Fruit fly (Drosophila melanogaster): Measurements from ENCODE around the gene nudC.
A peak's percentile ranks its signal among the peaks of the same experiment; 100 is the strongest.

nudC gene

dm6 chr3L:16860879-16861278, 56.1 kb downstream of the nudC start:
- TF ChIP-seq dac (GFP tag; optimal IDR thresholded peaks at IDR 0.05) (no peak), CG15336 (GFP tag; IDR thresholded peaks at IDR 0.05) (no peak), achi (GFP tag; optimal IDR thresholded peaks at IDR 0.05) (no peak), CG6808 (GFP tag; optimal IDR thresholded peaks at IDR 0.05) (no peak)

dm6 chr3L:16862284-16862683, 57.5 kb downstream of the nudC start, which contains the start of gene Rh4:
Gene Rh4 (minus strand): TSS chr3L:16862517.
- TF ChIP-seq Hr4 (GFP tag; optimal IDR thresholded peaks at IDR 0.05) (no peak), CG3919 (GFP tag; optimal IDR thresholded peaks at IDR 0.05) (no peak), Eip93F (GFP tag; optimal IDR thresholded peaks at IDR 0.05) (no peak), Gug (GFP tag; IDR thresholded peaks at IDR 0.05) (no peak), cyc (GFP tag; optimal IDR thresholded peaks at IDR 0.05) (no peak), CG10669 (GFP tag; optimal IDR thresholded peaks at IDR 0.05) (no peak), CG6854 (GFP tag; optimal IDR thresholded peaks at IDR 0.05) (no peak), Eip75B (GFP tag; optimal IDR thresholded peaks at IDR 0.05) (no peak), svp (GFP tag) (no peak)

- TF ChIP-seq Ets96B (tag; optimal IDR thresholded peaks at IDR 0.05) (no peak), dac (GFP tag; optimal IDR thresholded peaks at IDR 0.05) (no peak), CG15336 (GFP tag; IDR thresholded peaks at IDR 0.05) (no peak), pdm3 (GFP tag; optimal IDR thresholded peaks at IDR 0.05) (no peak), Hr39 (GFP tag; optimal IDR thresholded peaks at IDR 0.05) (no peak), CG32006 (GFP tag; optimal IDR thresholded peaks at IDR 0.05) (no peak), esn (GFP tag; optimal IDR thresholded peaks at IDR 0.05) (no peak), fkh (GFP tag; optimal IDR thresholded peaks at IDR 0.05) (peak; percentile 38)
Measured at dm6 chr3L:16862958-16863357, 58.2 kb downstream of the nudC start, which contains the start of gene CG9951. Gene CG9951 (plus strand): TSS chr3L:16863164.

- TF ChIP-seq achi (GFP tag; optimal IDR thresholded peaks at IDR 0.05), result no peak
- TF ChIP-seq ss (GFP tag; optimal IDR thresholded peaks at IDR 0.05), result peak in 1 of 2 experiments; percentile 88
- peak; percentile 30 for TF ChIP-seq esn (GFP tag; optimal IDR thresholded peaks at IDR 0.05)
- TF ChIP-seq CG15336 (GFP tag; IDR thresholded peaks at IDR 0.05), result 0 out of 2 replicates have a peak, but pooled peaks have one; percentile 33
- TF ChIP-seq spab (GFP tag; optimal IDR thresholded peaks at IDR 0.05), result no peak
- TF ChIP-seq CG7368 (GFP tag; optimal IDR thresholded peaks at IDR 0.05), result no peak
- TF ChIP-seq Eip75B (GFP tag; optimal IDR thresholded peaks at IDR 0.05), result no peak
- no peak for TF ChIP-seq Eip93F (GFP tag; optimal IDR thresholded peaks at IDR 0.05)
- peak; percentile 5 for TF ChIP-seq Lpt (GFP tag; optimal IDR thresholded peaks at IDR 0.05)
- no peak for TF ChIP-seq CG11762 (GFP tag; optimal IDR thresholded peaks at IDR 0.05; ENCODE audit: insufficient read depth)
- TF ChIP-seq Blimp-1 (GFP tag; optimal IDR thresholded peaks at IDR 0.05), result peak; percentile 12
- no peak for TF ChIP-seq CG10669 (GFP tag; optimal IDR thresholded peaks at IDR 0.05)
- no peak for TF ChIP-seq pdm3 (GFP tag; optimal IDR thresholded peaks at IDR 0.05)
- peak; percentile 37 for TF ChIP-seq dsx (GFP tag; optimal IDR thresholded peaks at IDR 0.05; ENCODE audit: poor library complexity, severe bottlenecking)
- no peak for TF ChIP-seq Smox (GFP tag; optimal IDR thresholded peaks at IDR 0.05)
- TF ChIP-seq CG3919 (GFP tag; optimal IDR thresholded peaks at IDR 0.05), result no peak
- peak; percentile 19; the same call in 1 of the 3 replicates for TF ChIP-seq CG6163 (GFP tag; IDR thresholded peaks at IDR 0.05)
- TF ChIP-seq eg (GFP tag; IDR thresholded peaks at IDR 0.05), result 0 out of 3 replicates have a peak, but pooled peaks have one; percentile 9
Measured at dm6 chr3L:16865123-16865831, 60.5 kb downstream of the nudC start, which contains the start of gene Lmpt. Gene Lmpt (plus strand): TSS chr3L:16865295.

dm6 chr3L:16865832-16866163, 61.0 kb downstream of the nudC start:
- TF ChIP-seq spab (GFP tag; optimal IDR thresholded peaks at IDR 0.05) (no peak), CG7368 (GFP tag; optimal IDR thresholded peaks at IDR 0.05) (no peak), CG11762 (GFP tag; optimal IDR thresholded peaks at IDR 0.05; ENCODE audit: insufficient read depth) (no peak), Ets21C (GFP tag; optimal IDR thresholded peaks at IDR 0.05) (no peak), Ets96B (tag; optimal IDR thresholded peaks at IDR 0.05) (no peak), CG11902 (GFP tag; optimal IDR thresholded peaks at IDR 0.05) (no peak), net (GFP tag; optimal IDR thresholded peaks at IDR 0.05) (no peak), achi (GFP tag; optimal IDR thresholded peaks at IDR 0.05) (no peak), CG6792 (GFP tag; optimal IDR thresholded peaks at IDR 0.05) (no peak), topi (GFP tag; optimal IDR thresholded peaks at IDR 0.05) (no peak), Eip78C (GFP tag) (no peak), fd85E (GFP tag; optimal IDR thresholded peaks at IDR 0.05) (no peak), Hr38 (GFP tag; optimal IDR thresholded peaks at IDR 0.05) (no peak), CG6276 (GFP tag; optimal IDR thresholded peaks at IDR 0.05) (no peak), Lpt (GFP tag; optimal IDR thresholded peaks at IDR 0.05) (no peak), Eip75B (GFP tag; optimal IDR thresholded peaks at IDR 0.05) (no peak), CG6808 (GFP tag; optimal IDR thresholded peaks at IDR 0.05) (no peak), CG8319 (GFP tag; optimal IDR thresholded peaks at IDR 0.05) (no peak), Sox15 (GFP tag; optimal IDR thresholded peaks at IDR 0.05) (no peak), lz (GFP tag; optimal IDR thresholded peaks at IDR 0.05) (no peak)

Data from whole organism, prepupa.